Worm (Caenorhabditis elegans): ENCODE data around the gene C27A2.8.

DNA sequence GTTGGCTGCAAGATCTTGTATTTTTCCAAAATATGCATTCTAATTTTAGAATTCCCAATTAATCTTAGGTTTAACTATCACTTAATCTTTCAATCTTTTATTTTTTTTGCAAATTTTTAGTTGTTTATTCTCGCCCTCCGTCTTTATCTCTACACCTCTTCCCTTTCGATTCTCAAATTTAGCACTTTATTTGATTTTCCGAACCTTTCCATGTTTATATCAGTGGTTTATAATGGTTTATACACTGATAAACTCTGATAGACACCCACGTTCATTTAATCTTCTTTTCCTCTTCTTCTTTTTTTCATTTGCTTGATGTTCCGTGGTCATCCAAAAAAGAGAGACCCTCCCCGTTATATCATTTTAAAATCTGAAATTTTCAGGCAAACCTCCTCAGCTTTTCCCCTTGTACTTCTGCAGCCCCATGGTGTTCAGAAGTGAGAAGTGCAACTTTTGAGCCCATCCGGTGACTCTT is 45.4 kb downstream of the C27A2.8 start, which contains the start of the genes nsy-1 and F59A6.13:
- TF ChIP-seq tra-4 (tag; optimal IDR thresholded peaks at IDR 0.05) (no peak), ama-1 (optimal IDR thresholded peaks at IDR 0.05) (no peak), hmg-4 (GFP tag; optimal IDR thresholded peaks at IDR 0.05) (no peak), scrt-1 (GFP tag; IDR thresholded peaks at IDR 0.05) (no peak), F13C5.2 (tag; optimal IDR thresholded peaks at IDR 0.05) (no peak), hmbx-1 (tag; optimal IDR thresholded peaks at IDR 0.05) (no peak), ceh-13 (GFP tag; optimal IDR thresholded peaks at IDR 0.05) (no peak), ets-7 (tag; optimal IDR thresholded peaks at IDR 0.05) (no peak), sea-1 (GFP tag; conservative IDR thresholded peaks at IDR 0.05) (no peak), pes-1 (GFP tag; IDR thresholded peaks at IDR 0.05) (no peak), aly-1 (tag; optimal IDR thresholded peaks at IDR 0.05) (no peak), B0310.2 (tag; optimal IDR thresholded peaks at IDR 0.05) (no peak), flt-1 (GFP tag; IDR thresholded peaks at IDR 0.05) (no peak)

Measured in whole organism, early embryonic.